Fruit fly (Drosophila melanogaster) whole organism, larva: ENCODE data around the gene CG33773.

Source experiments
- noc ChIP-seq: fragments of 200-800 bp; sonication (Bioruptor generic); optimal IDR thresholded peaks from 3 replicates; lab custom pipeline; 2019; ENCODE audit warnings: missing biosample characterization, mild to moderate bottlenecking, missing genetic modification characterization, moderate library complexity

CG33773 gene

dm6 chr3R:31060708-31061625, 25.8 kb downstream of the CG33773 start, which contains the start of gene dco:
TSS of gene dco (minus strand) at chr3R:31061210.
- TF ChIP-seq noc (tag; lab: Kevin White, UChicago) = no peak

dm6 chr3R:31062344-31062964, 27.3 kb downstream of the CG33773 start:
- TF ChIP-seq noc (tag; lab: Kevin White, UChicago) = no peak

- TF ChIP-seq noc (tag; lab: Kevin White, UChicago) = no peak
These were observed 29.6 kb downstream of the CG33773 start, which contains the start of gene Sox100B for dm6 chr3R:31064653-31065322. TSS of gene Sox100B (plus strand) at chr3R:31065253.

dm6 chr3R:31066356-31066755, 31.2 kb downstream of the CG33773 start:
- no peak for TF ChIP-seq noc (tag; lab: Kevin White, UChicago)

- TF ChIP-seq noc (tag; lab: Kevin White, UChicago) = no peak
These were observed 35.6 kb downstream of the CG33773 start for dm6 chr3R:31070732-31071131.
